Fruit fly (Drosophila melanogaster): Measurements from ENCODE around the gene CG33688.

The CG33688 gene

DNA sequence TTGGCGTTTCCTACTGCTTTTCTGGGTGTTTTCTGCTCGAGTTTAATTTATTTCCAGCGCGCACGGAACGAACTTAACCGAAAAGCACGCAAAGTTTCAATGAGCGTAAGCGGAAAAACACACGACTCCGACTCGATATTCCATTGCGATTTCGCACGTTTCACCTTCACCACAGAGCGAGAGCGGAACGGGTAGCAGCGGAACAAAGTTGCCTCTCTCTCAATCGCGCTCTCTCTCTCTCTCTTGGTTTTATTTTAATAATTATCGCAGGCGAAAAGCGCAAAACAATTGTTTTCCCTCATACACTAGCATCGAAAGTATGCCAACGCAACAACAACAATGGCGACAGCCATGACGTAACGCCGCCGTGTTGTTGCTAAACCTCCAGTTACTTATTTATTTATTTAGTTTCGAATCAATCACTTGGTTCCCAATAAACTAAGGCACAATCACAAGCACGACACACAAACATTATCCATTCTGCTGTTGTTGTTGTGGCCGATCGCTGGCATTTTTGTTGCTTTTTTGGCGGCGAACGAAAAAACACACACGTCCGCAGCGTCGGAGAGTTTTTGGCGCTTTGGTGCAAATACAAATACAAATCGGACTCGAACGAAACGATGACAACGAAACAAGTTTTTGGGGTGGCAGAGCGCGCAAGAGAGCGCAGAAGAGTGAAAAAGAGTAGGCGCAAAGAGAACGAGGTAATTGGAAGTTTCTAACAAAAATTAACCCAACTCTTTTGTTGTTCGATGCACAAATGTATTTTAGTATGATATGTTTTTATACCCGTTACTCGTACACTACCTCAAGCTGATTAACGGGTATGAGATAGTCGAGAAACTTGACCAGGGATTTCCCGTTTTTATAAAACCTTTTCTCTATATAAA lies 34.6 kb upstream of the CG33688 start, which contains the start of gene CG5151 (continued):
- TF ChIP-seq bcd (GFP tag; optimal IDR thresholded peaks at IDR 0.05) = no peak
- TF ChIP-seq Sry-β (GFP tag; optimal IDR thresholded peaks at IDR 0.05) = no peak
- TF ChIP-seq CG14860 (GFP tag; IDR thresholded peaks at IDR 0.05; ENCODE audit: partially characterized antibody) = peak; percentile 91
- no peak for TF ChIP-seq MESR4 (GFP tag; optimal IDR thresholded peaks at IDR 0.05)
- no peak for TF ChIP-seq CG16779 (GFP tag; IDR thresholded peaks at IDR 0.05)
- TF ChIP-seq Usf (GFP tag; optimal IDR thresholded peaks at IDR 0.05) = no peak
- no peak for TF ChIP-seq cas (GFP tag; IDR thresholded peaks at IDR 0.05)
- TF ChIP-seq chif (GFP tag; optimal IDR thresholded peaks at IDR 0.05) = no peak
- no peak for TF ChIP-seq br (optimal IDR thresholded peaks at IDR 0.05)
- TF ChIP-seq D (optimal IDR thresholded peaks at IDR 0.05) = no peak
- TF ChIP-seq D (GFP tag; optimal IDR thresholded peaks at IDR 0.05) = no peak
- TF ChIP-seq bsh (GFP tag; optimal IDR thresholded peaks at IDR 0.05) = peak in 1 of 2 experiments; percentile 59
- no peak for TF ChIP-seq unpg (GFP tag; optimal IDR thresholded peaks at IDR 0.05)
- TF ChIP-seq CG6689 (GFP tag; IDR thresholded peaks at IDR 0.05) = no peak
- TF ChIP-seq pfk (GFP tag; optimal IDR thresholded peaks at IDR 0.05) = peak; percentile 93
- TF ChIP-seq zen2 (GFP tag; IDR thresholded peaks at IDR 0.05; ENCODE audit: partially characterized antibody) = peak; percentile 54; the same call in 2 of the 3 replicates
- no peak for TF ChIP-seq Nf-YA (GFP tag; IDR thresholded peaks at IDR 0.05)
- no peak for TF ChIP-seq CG7928 (GFP tag; optimal IDR thresholded peaks at IDR 0.05)
- no peak for TF ChIP-seq CG3407 (GFP tag; optimal IDR thresholded peaks at IDR 0.05)
- peak; percentile 19 for TF ChIP-seq CG12769 (tag; optimal IDR thresholded peaks at IDR 0.05)
- TF ChIP-seq Ravus (GFP tag; IDR thresholded peaks at IDR 0.05) = no peak
- TF ChIP-seq chm (GFP tag; IDR thresholded peaks at IDR 0.05) = peak; percentile 83; the same call in 1 of the 2 replicates
- TF ChIP-seq insv (GFP tag; optimal IDR thresholded peaks at IDR 0.05) = no peak
- no peak for TF ChIP-seq ind (GFP tag; optimal IDR thresholded peaks at IDR 0.05)
- TF ChIP-seq CG7963 (GFP tag; IDR thresholded peaks at IDR 0.05; ENCODE audit: partially characterized antibody) = peak; percentile 82
- no peak for TF ChIP-seq CG14710 (tag; optimal IDR thresholded peaks at IDR 0.05)
- TF ChIP-seq CG8388 (GFP tag; optimal IDR thresholded peaks at IDR 0.05) = no peak
- no peak for TF ChIP-seq CG9727 (GFP tag; optimal IDR thresholded peaks at IDR 0.05)
- no peak for TF ChIP-seq CG4730 (GFP tag; IDR thresholded peaks at IDR 0.05)
- no peak for TF ChIP-seq Sox100B (GFP tag; optimal IDR thresholded peaks at IDR 0.05)
- peak; percentile 30 for TF ChIP-seq CG12071 (GFP tag; optimal IDR thresholded peaks at IDR 0.05)
- no peak for TF ChIP-seq vfl (GFP tag; optimal IDR thresholded peaks at IDR 0.05)
- TF ChIP-seq sr (GFP tag; IDR thresholded peaks at IDR 0.05) = no peak
- TF ChIP-seq inv (GFP tag; IDR thresholded peaks at IDR 0.05; ENCODE audit: partially characterized antibody) = peak; percentile 43
- no peak for TF ChIP-seq CG8944 (GFP tag; optimal IDR thresholded peaks at IDR 0.05)
- no peak for TF ChIP-seq ro (GFP tag; IDR thresholded peaks at IDR 0.05)
- TF ChIP-seq CG13624 (GFP tag; optimal IDR thresholded peaks at IDR 0.05) = no peak
- peak; percentile 1 for TF ChIP-seq CG18262 (tag; optimal IDR thresholded peaks at IDR 0.05)
- TF ChIP-seq ftz-f1 (GFP tag; optimal IDR thresholded peaks at IDR 0.05) = no peak
- no peak for TF ChIP-seq tin (GFP tag; optimal IDR thresholded peaks at IDR 0.05)
- TF ChIP-seq eyg (GFP tag; optimal IDR thresholded peaks at IDR 0.05) = no peak
- TF ChIP-seq crc (GFP tag; optimal IDR thresholded peaks at IDR 0.05) = no peak
- TF ChIP-seq btn (GFP tag; optimal IDR thresholded peaks at IDR 0.05) = no peak
- no peak for TF ChIP-seq Sin3A (optimal IDR thresholded peaks at IDR 0.05)
- no peak for TF ChIP-seq jumu (GFP tag; optimal IDR thresholded peaks at IDR 0.05)
- TF ChIP-seq Dad (GFP tag; optimal IDR thresholded peaks at IDR 0.05) = no peak
- no peak for TF ChIP-seq GATAe (GFP tag; conservative IDR thresholded peaks at IDR 0.05)
- no peak for TF ChIP-seq pzg (GFP tag; optimal IDR thresholded peaks at IDR 0.05)
- no peak for TF ChIP-seq pita (GFP tag; optimal IDR thresholded peaks at IDR 0.05)
- no peak for TF ChIP-seq ap (GFP tag; IDR thresholded peaks at IDR 0.05)

All from whole organism, embryonic.